Worm (Caenorhabditis elegans): ENCODE data around the gene F09E5.8.
A peak's percentile ranks its signal among the peaks of the same experiment; 100 is the strongest.

The F09E5.8 gene

ce11 chrII:5333729-5334255, 16.7 kb upstream of the F09E5.8 start:
- TF ChIP-seq unc-62 (GFP tag; optimal IDR thresholded peaks at IDR 0.05): no peak
- TF ChIP-seq mep-1 (tag; optimal IDR thresholded peaks at IDR 0.05): no peak
- no peak for TF ChIP-seq lsy-2 (tag; optimal IDR thresholded peaks at IDR 0.05)
- no peak for TF ChIP-seq nhr-76 (tag; optimal IDR thresholded peaks at IDR 0.05)
- TF ChIP-seq elt-3 (tag; optimal IDR thresholded peaks at IDR 0.05): no peak
- no peak for TF ChIP-seq mls-2 (tag; optimal IDR thresholded peaks at IDR 0.05)
- no peak for TF ChIP-seq nhr-12 (tag; optimal IDR thresholded peaks at IDR 0.05)
- TF ChIP-seq ceh-39 (tag; optimal IDR thresholded peaks at IDR 0.05): no peak
- TF ChIP-seq ceh-43 (GFP tag; optimal IDR thresholded peaks at IDR 0.05): no peak
- no peak for TF ChIP-seq lin-13 (tag; optimal IDR thresholded peaks at IDR 0.05)
- TF ChIP-seq blmp-1 (tag; optimal IDR thresholded peaks at IDR 0.05): no peak
- no peak for TF ChIP-seq sem-2 (GFP tag; optimal IDR thresholded peaks at IDR 0.05)
- TF ChIP-seq unc-120 (tag; optimal IDR thresholded peaks at IDR 0.05; ENCODE audit: poor library complexity, severe bottlenecking): no peak
- TF ChIP-seq mab-5 (tag; optimal IDR thresholded peaks at IDR 0.05): no peak

- TF ChIP-seq mab-5 (tag; optimal IDR thresholded peaks at IDR 0.05): no peak
- TF ChIP-seq ceh-83 (GFP tag; optimal IDR thresholded peaks at IDR 0.05): no peak
- TF ChIP-seq lsy-2 (tag; optimal IDR thresholded peaks at IDR 0.05): no peak
- TF ChIP-seq blmp-1 (tag; optimal IDR thresholded peaks at IDR 0.05): no peak
- no peak for TF ChIP-seq lin-13 (tag; optimal IDR thresholded peaks at IDR 0.05)
- no peak for TF ChIP-seq ceh-43 (GFP tag; optimal IDR thresholded peaks at IDR 0.05)
- TF ChIP-seq elt-1 (tag; optimal IDR thresholded peaks at IDR 0.05; ENCODE audit: borderline replicate concordance, insufficient read depth): no peak
- no peak for TF ChIP-seq ztf-11 (tag; optimal IDR thresholded peaks at IDR 0.05)
- TF ChIP-seq drap-1 (GFP tag; optimal IDR thresholded peaks at IDR 0.05): no peak
- no peak for TF ChIP-seq unc-120 (tag; optimal IDR thresholded peaks at IDR 0.05; ENCODE audit: poor library complexity, severe bottlenecking)
- TF ChIP-seq M03D4.4 (tag; optimal IDR thresholded peaks at IDR 0.05): no peak
- TF ChIP-seq zip-8 (tag; optimal IDR thresholded peaks at IDR 0.05): no peak
- TF ChIP-seq lin-32 (GFP tag; optimal IDR thresholded peaks at IDR 0.05): no peak
- TF ChIP-seq unc-62 (GFP tag; optimal IDR thresholded peaks at IDR 0.05): no peak
- TF ChIP-seq hlh-1 (tag; optimal IDR thresholded peaks at IDR 0.05): no peak
- no peak for TF ChIP-seq pha-4 (tag; optimal IDR thresholded peaks at IDR 0.05)
- TF ChIP-seq sptf-1 (tag; optimal IDR thresholded peaks at IDR 0.05): no peak
These were observed 15.8 kb upstream of the F09E5.8 start for ce11 chrII:5334628-5335027.

ce11 chrII:5335370-5336034, 15.0 kb upstream of the F09E5.8 start:
- TF ChIP-seq tbx-8 (GFP tag; optimal IDR thresholded peaks at IDR 0.05) (no peak), elt-3 (tag; optimal IDR thresholded peaks at IDR 0.05) (no peak), mls-2 (tag; optimal IDR thresholded peaks at IDR 0.05) (no peak), ztf-11 (tag; optimal IDR thresholded peaks at IDR 0.05) (no peak), flh-1 (GFP tag; optimal IDR thresholded peaks at IDR 0.05) (no peak), nhr-76 (tag; optimal IDR thresholded peaks at IDR 0.05) (no peak), unc-120 (tag; optimal IDR thresholded peaks at IDR 0.05; ENCODE audit: poor library complexity, severe bottlenecking) (no peak), zip-8 (tag; optimal IDR thresholded peaks at IDR 0.05) (no peak), hlh-1 (tag; optimal IDR thresholded peaks at IDR 0.05) (no peak), sem-2 (GFP tag; optimal IDR thresholded peaks at IDR 0.05) (no peak), snpc-4 (tag; optimal IDR thresholded peaks at IDR 0.05) (no peak), nhr-237 (tag; optimal IDR thresholded peaks at IDR 0.05) (no peak), drap-1 (GFP tag; optimal IDR thresholded peaks at IDR 0.05) (no peak), pha-4 (tag; optimal IDR thresholded peaks at IDR 0.05) (no peak), unc-62 (GFP tag; optimal IDR thresholded peaks at IDR 0.05) (no peak), cnd-1 (tag; optimal IDR thresholded peaks at IDR 0.05) (no peak), lin-13 (tag; optimal IDR thresholded peaks at IDR 0.05) (no peak), ceh-39 (tag; optimal IDR thresholded peaks at IDR 0.05) (no peak), nhr-12 (tag; optimal IDR thresholded peaks at IDR 0.05) (no peak), M03D4.4 (tag; optimal IDR thresholded peaks at IDR 0.05) (no peak)

- TF ChIP-seq flh-1 (GFP tag; optimal IDR thresholded peaks at IDR 0.05) (no peak), nhr-12 (tag; optimal IDR thresholded peaks at IDR 0.05) (no peak), cnd-1 (tag; optimal IDR thresholded peaks at IDR 0.05) (peak; percentile 27), sptf-1 (tag; optimal IDR thresholded peaks at IDR 0.05) (no peak), ceh-43 (GFP tag; optimal IDR thresholded peaks at IDR 0.05) (no peak), ceh-83 (GFP tag; optimal IDR thresholded peaks at IDR 0.05) (no peak), mab-5 (tag; optimal IDR thresholded peaks at IDR 0.05) (no peak), drap-1 (GFP tag; optimal IDR thresholded peaks at IDR 0.05) (no peak), lin-13 (tag; optimal IDR thresholded peaks at IDR 0.05) (no peak), snpc-4 (tag; optimal IDR thresholded peaks at IDR 0.05) (no peak), hlh-1 (tag; optimal IDR thresholded peaks at IDR 0.05) (no peak), mls-2 (tag; optimal IDR thresholded peaks at IDR 0.05) (no peak), zip-8 (tag; optimal IDR thresholded peaks at IDR 0.05) (no peak), sem-2 (GFP tag; optimal IDR thresholded peaks at IDR 0.05) (no peak), ces-1 (GFP tag; optimal IDR thresholded peaks at IDR 0.05) (peak; percentile 40), nhr-237 (tag; optimal IDR thresholded peaks at IDR 0.05) (no peak), elt-1 (tag; optimal IDR thresholded peaks at IDR 0.05; ENCODE audit: borderline replicate concordance, insufficient read depth) (no peak), pha-4 (tag; optimal IDR thresholded peaks at IDR 0.05) (no peak), unc-62 (GFP tag; optimal IDR thresholded peaks at IDR 0.05) (peak; percentile 32), blmp-1 (tag; optimal IDR thresholded peaks at IDR 0.05) (no peak), nhr-2 (tag; optimal IDR thresholded peaks at IDR 0.05) (no peak), unc-39 (tag; optimal IDR thresholded peaks at IDR 0.05) (no peak), mep-1 (tag; optimal IDR thresholded peaks at IDR 0.05) (peak; percentile 63), ceh-39 (tag; optimal IDR thresholded peaks at IDR 0.05) (no peak)
These were observed 14.5 kb upstream of the F09E5.8 start for ce11 chrII:5336035-5336376.

Measured in whole organism, mixed stage, embryonic.